Worm (Caenorhabditis elegans): Measurements from ENCODE around the gene ubh-2.

ubh-2 gene

DNA sequence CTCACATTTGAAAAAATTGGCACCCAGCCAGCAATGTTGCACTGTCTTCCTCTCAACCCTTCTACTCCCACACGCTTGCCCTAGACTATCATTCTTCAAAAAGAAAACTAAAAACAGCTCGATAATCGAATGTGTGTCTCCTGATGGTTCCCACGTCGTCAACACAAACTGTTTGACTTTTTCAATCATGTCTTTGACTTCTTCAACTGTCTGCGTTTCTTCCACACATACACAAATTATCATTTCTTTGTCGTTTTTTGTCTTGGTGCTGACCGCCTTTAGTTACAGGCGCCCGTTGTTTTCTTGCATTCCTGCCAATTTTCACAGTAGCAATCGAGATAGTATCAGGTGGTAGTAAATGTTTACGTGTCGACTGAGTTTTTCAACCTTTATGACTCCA, 47.0 kb downstream of the ubh-2 start (continued):
- TF ChIP-seq nhr-102 (tag; optimal IDR thresholded peaks at IDR 0.05) = no peak
- peak; percentile 7 for TF ChIP-seq mep-1 (tag; optimal IDR thresholded peaks at IDR 0.05)
- TF ChIP-seq hmg-1.1 (GFP tag; IDR thresholded peaks at IDR 0.05) = no peak
- TF ChIP-seq vab-7 (GFP tag; IDR thresholded peaks at IDR 0.05) = no peak
- TF ChIP-seq ctbp-1 (GFP tag; IDR thresholded peaks at IDR 0.05) = no peak
- TF ChIP-seq lin-38 (GFP tag; IDR thresholded peaks at IDR 0.05) = no peak
- TF ChIP-seq aly-2 (tag; optimal IDR thresholded peaks at IDR 0.05) = no peak
- no peak for TF ChIP-seq nhr-76 (tag; optimal IDR thresholded peaks at IDR 0.05)
- TF ChIP-seq madf-5 (GFP tag; IDR thresholded peaks at IDR 0.05) = no peak
- no peak for TF ChIP-seq mxl-2 (GFP tag; conservative IDR thresholded peaks at IDR 0.05)
- no peak for TF ChIP-seq unc-62 (GFP tag; optimal IDR thresholded peaks at IDR 0.05 in 1 of 2)
- TF ChIP-seq unc-62 (tag; optimal IDR thresholded peaks at IDR 0.05) = no peak
- no peak for TF ChIP-seq Y5F2A.4 (GFP tag; optimal IDR thresholded peaks at IDR 0.05)
- peak; percentile 32 for TF ChIP-seq dpl-1 (GFP tag; optimal IDR thresholded peaks at IDR 0.05)
- TF ChIP-seq gei-8 (GFP tag; optimal IDR thresholded peaks at IDR 0.05) = no peak
- peak; percentile 16 for TF ChIP-seq nhr-77 (tag; optimal IDR thresholded peaks at IDR 0.05)
- no peak for TF ChIP-seq ztf-11 (tag; optimal IDR thresholded peaks at IDR 0.05)
- TF ChIP-seq nhr-25 (tag; optimal IDR thresholded peaks at IDR 0.05; ENCODE audit: borderline replicate concordance, insufficient read depth) = no peak
- no peak for TF ChIP-seq tag-97 (GFP tag; IDR thresholded peaks at IDR 0.05)
- no peak for TF ChIP-seq nhr-237 (tag; optimal IDR thresholded peaks at IDR 0.05)
- no peak for TF ChIP-seq nhr-10 (tag; optimal IDR thresholded peaks at IDR 0.05)
- no peak for TF ChIP-seq F49E8.2 (tag; optimal IDR thresholded peaks at IDR 0.05; ENCODE audit: borderline replicate concordance)
- TF ChIP-seq F44E2.7 (GFP tag; IDR thresholded peaks at IDR 0.05) = no peak
- peak; percentile 51 for TF ChIP-seq hlh-11 (tag; optimal IDR thresholded peaks at IDR 0.05)
- TF ChIP-seq spr-1 (tag; optimal IDR thresholded peaks at IDR 0.05) = no peak
- no peak for TF ChIP-seq sdz-12 (GFP tag; optimal IDR thresholded peaks at IDR 0.05)
- no peak for TF ChIP-seq nhr-111 (GFP tag; optimal IDR thresholded peaks at IDR 0.05)
- no peak for TF ChIP-seq lin-15B (tag; optimal IDR thresholded peaks at IDR 0.05)
- TF ChIP-seq snpc-1.2 (GFP tag; IDR thresholded peaks at IDR 0.05) = no peak
- no peak for TF ChIP-seq dmd-9 (GFP tag; IDR thresholded peaks at IDR 0.05)
- no peak for TF ChIP-seq attf-4 (tag; optimal IDR thresholded peaks at IDR 0.05)
- TF ChIP-seq zip-2 (tag; optimal IDR thresholded peaks at IDR 0.05) = no peak
- TF ChIP-seq daf-12 (tag; optimal IDR thresholded peaks at IDR 0.05) = no peak
- TF ChIP-seq nhr-6 (tag; optimal IDR thresholded peaks at IDR 0.05) = no peak
- no peak for TF ChIP-seq ztf-7 (tag; optimal IDR thresholded peaks at IDR 0.05)
- no peak for TF ChIP-seq daf-16 (GFP tag; optimal IDR thresholded peaks at IDR 0.05)
- TF ChIP-seq daf-16 (tag; optimal IDR thresholded peaks at IDR 0.05) = peak; percentile 78
- TF ChIP-seq zip-11 (GFP tag; IDR thresholded peaks at IDR 0.05) = no peak
- TF ChIP-seq hlh-30 (tag; optimal IDR thresholded peaks at IDR 0.05; ENCODE audit: insufficient read depth) = peak; percentile 73
- no peak for TF ChIP-seq F37D6.2 (tag; optimal IDR thresholded peaks at IDR 0.05)
- no peak for TF ChIP-seq nhr-11 (tag; optimal IDR thresholded peaks at IDR 0.05)
- no peak for TF ChIP-seq duxl-1 (tag; optimal IDR thresholded peaks at IDR 0.05; ENCODE audit: poor library complexity)
- no peak for TF ChIP-seq fkh-10 (GFP tag; optimal IDR thresholded peaks at IDR 0.05)
- no peak for TF ChIP-seq fos-1 (tag; optimal IDR thresholded peaks at IDR 0.05)
- TF ChIP-seq ZK546.5 (tag; optimal IDR thresholded peaks at IDR 0.05) = no peak

DNA sequence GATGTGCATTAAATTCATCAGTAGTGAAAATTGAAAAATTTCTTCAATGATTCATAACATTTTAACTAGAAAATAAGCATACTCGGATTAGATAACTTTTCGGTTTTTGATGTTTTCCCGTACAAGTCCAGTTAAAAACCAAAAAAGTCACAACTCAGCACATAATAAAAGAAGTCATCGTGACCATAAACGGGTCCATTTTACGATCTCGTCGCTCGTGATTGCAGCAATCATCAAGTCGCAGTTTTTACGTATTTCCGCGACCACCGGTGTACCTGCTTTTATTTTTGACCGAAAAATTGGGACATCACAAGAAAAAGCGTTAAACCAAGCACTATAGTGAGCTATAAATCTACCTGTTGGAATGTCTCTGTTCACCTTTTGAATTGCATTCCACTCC, 48.4 kb downstream of the ubh-2 start:
- no peak for TF ChIP-seq nhr-28 (tag; optimal IDR thresholded peaks at IDR 0.05)
- TF ChIP-seq jun-1 (tag; optimal IDR thresholded peaks at IDR 0.05) = no peak
- no peak for TF ChIP-seq daf-8 (GFP tag; IDR thresholded peaks at IDR 0.05)
- TF ChIP-seq ceh-62 (tag; optimal IDR thresholded peaks at IDR 0.05) = no peak
- no peak for TF ChIP-seq ceh-28 (tag; optimal IDR thresholded peaks at IDR 0.05)
- no peak for TF ChIP-seq zfp-3 (GFP tag; conservative IDR thresholded peaks at IDR 0.05)
- TF ChIP-seq dmd-6 (GFP tag; IDR thresholded peaks at IDR 0.05) = peak; percentile 24; the same call in 1 of the 2 replicates
- peak; percentile 69; the same call in 1 of the 2 replicates for TF ChIP-seq php-3 (GFP tag; IDR thresholded peaks at IDR 0.05)
- no peak for TF ChIP-seq fkh-10 (GFP tag; optimal IDR thresholded peaks at IDR 0.05)
- no peak for TF ChIP-seq R02D3.7 (tag; optimal IDR thresholded peaks at IDR 0.05)
- TF ChIP-seq rbr-2 (tag; optimal IDR thresholded peaks at IDR 0.05) = no peak
- peak; percentile 63 for TF ChIP-seq hlh-30 (tag; optimal IDR thresholded peaks at IDR 0.05; ENCODE audit: insufficient read depth)
